Fruit fly (Drosophila melanogaster): Measurements from ENCODE around the gene CG2162.

Gene CG2162

dm6 chr3L:3058970-3059883 lies 24.2 kb downstream of the CG2162 start (continued):
- TF ChIP-seq Dip3 (GFP tag; optimal IDR thresholded peaks at IDR 0.05) (no peak), Adf1 (GFP tag; IDR thresholded peaks at IDR 0.05) (no peak), CG8924 (tag; optimal IDR thresholded peaks at IDR 0.05) (peak; percentile 35), Aef1 (GFP tag; IDR thresholded peaks at IDR 0.05) (no peak)

DNA sequence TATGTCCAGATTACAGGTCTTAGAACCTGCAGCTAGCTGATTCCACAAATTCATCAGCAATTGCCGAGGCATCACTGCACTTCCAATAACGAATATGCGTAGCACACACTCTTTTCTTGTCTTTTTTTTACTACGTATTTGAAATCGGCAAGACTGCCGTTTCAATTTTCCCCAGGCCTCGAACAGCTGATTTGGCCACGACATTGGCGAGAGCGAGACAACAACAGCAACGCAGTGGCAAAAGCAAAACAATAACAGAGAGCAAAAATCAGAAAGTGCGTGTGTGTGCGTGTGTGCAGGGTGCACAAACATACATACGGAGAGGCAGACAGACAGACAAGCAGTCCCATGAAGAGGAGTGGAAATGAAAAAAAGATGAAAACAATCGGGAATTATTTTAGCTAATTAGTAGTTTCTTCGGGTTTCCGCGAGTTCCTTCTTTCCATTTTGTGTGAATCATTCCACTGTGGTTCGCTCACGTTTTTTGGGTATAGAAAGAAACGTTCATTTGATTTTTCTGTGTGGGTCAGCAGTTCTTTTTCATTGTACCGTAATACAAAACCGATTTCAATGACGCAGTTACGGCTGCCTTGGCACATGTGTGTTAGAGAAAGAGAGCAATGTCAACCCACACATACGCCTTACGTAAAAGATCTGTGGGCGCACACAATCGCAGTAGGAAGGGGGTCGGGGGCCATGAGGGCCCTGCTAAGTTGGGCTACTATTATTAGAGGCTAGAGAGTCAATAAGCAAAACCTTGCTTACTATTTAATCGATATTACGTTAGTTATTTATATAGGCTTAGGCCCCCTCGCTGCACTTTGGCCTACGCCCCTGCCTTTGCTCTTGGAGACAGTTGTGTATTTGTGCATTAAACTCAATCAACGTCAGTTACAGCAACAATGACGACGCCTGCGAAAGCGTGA lies 25.3 kb downstream of the CG2162 start:
- TF ChIP-seq NFAT (GFP tag; IDR thresholded peaks at IDR 0.05): peak; percentile 99
- TF ChIP-seq wdn (GFP tag; IDR thresholded peaks at IDR 0.05): peak; percentile 99
- peak; percentile 98 for TF ChIP-seq CoRest (tag; optimal IDR thresholded peaks at IDR 0.05)
- TF ChIP-seq Lhr (GFP tag; optimal IDR thresholded peaks at IDR 0.05): peak; percentile 92
- peak; percentile 94 for TF ChIP-seq zen (tag; optimal IDR thresholded peaks at IDR 0.05)
- TF ChIP-seq CG9932 (GFP tag; IDR thresholded peaks at IDR 0.05): peak; percentile 99
- peak; percentile 99 for TF ChIP-seq Hsf (GFP tag; optimal IDR thresholded peaks at IDR 0.05)
- peak; percentile 99 for TF ChIP-seq Dbx (GFP tag; IDR thresholded peaks at IDR 0.05)
- peak; percentile 97 for TF ChIP-seq CG13296 (GFP tag; optimal IDR thresholded peaks at IDR 0.05)
- peak; percentile 98 for TF ChIP-seq CG10959 (GFP tag; IDR thresholded peaks at IDR 0.05)
- peak; percentile 98 for TF ChIP-seq shn (GFP tag; optimal IDR thresholded peaks at IDR 0.05)
- no peak for TF ChIP-seq Sin3A (optimal IDR thresholded peaks at IDR 0.05)
- TF ChIP-seq CG18764 (GFP tag; optimal IDR thresholded peaks at IDR 0.05): peak; percentile 96
- TF ChIP-seq bsh (GFP tag; optimal IDR thresholded peaks at IDR 0.05): peak; percentile 96 to 97
- peak; percentile 98 for TF ChIP-seq CG4424 (GFP tag; optimal IDR thresholded peaks at IDR 0.05)
- peak; percentile 97 for TF ChIP-seq CG17829 (tag; optimal IDR thresholded peaks at IDR 0.05)
- peak; percentile 99 for TF ChIP-seq CG2199 (GFP tag; IDR thresholded peaks at IDR 0.05)
- peak; percentile 97 for TF ChIP-seq her (GFP tag; optimal IDR thresholded peaks at IDR 0.05)
- TF ChIP-seq lilli (GFP tag; optimal IDR thresholded peaks at IDR 0.05): peak; percentile 99
- TF ChIP-seq CG1792 (GFP tag; optimal IDR thresholded peaks at IDR 0.05): peak; percentile 98
- peak; percentile 99 for TF ChIP-seq seq (GFP tag; IDR thresholded peaks at IDR 0.05)
- peak; percentile 98 for TF ChIP-seq CG12744 (GFP tag; optimal IDR thresholded peaks at IDR 0.05)
- TF ChIP-seq CG17359 (tag; optimal IDR thresholded peaks at IDR 0.05): peak; percentile 99
- peak; percentile 93 for TF ChIP-seq sima (GFP tag; optimal IDR thresholded peaks at IDR 0.05)
- peak; percentile 98 for TF ChIP-seq Doc2 (GFP tag; IDR thresholded peaks at IDR 0.05)
- peak; percentile 100 for TF ChIP-seq ranshi (GFP tag; IDR thresholded peaks at IDR 0.05)
- TF ChIP-seq Ssrp (tag; optimal IDR thresholded peaks at IDR 0.05): peak; percentile 97
- peak; percentile 99 for TF ChIP-seq esg (GFP tag; conservative IDR thresholded peaks at IDR 0.05)
- peak; percentile 99 for TF ChIP-seq HLH54F (GFP tag; optimal IDR thresholded peaks at IDR 0.05)
- TF ChIP-seq CG12219 (GFP tag; optimal IDR thresholded peaks at IDR 0.05): peak; percentile 98
- peak; percentile 97 for TF ChIP-seq CG7357 (GFP tag; IDR thresholded peaks at IDR 0.05)
- TF ChIP-seq gcm2 (GFP tag; optimal IDR thresholded peaks at IDR 0.05): peak; percentile 98
- peak; percentile 97 for TF ChIP-seq CG18262 (tag; optimal IDR thresholded peaks at IDR 0.05)
- peak; percentile 46 for TF ChIP-seq Sry-β (GFP tag; optimal IDR thresholded peaks at IDR 0.05)
- peak; percentile 99 for TF ChIP-seq CG11456 (GFP tag; IDR thresholded peaks at IDR 0.05)
- peak; percentile 95 for TF ChIP-seq CG3838 (GFP tag; optimal IDR thresholded peaks at IDR 0.05)
- TF ChIP-seq CG34376 (GFP tag; optimal IDR thresholded peaks at IDR 0.05): peak; percentile 93
- peak; percentile 99 for TF ChIP-seq Dad (GFP tag; optimal IDR thresholded peaks at IDR 0.05)
- peak; percentile 98 for TF ChIP-seq CG2678 (tag; optimal IDR thresholded peaks at IDR 0.05)
- peak; percentile 97 for TF ChIP-seq CG11504 (tag; optimal IDR thresholded peaks at IDR 0.05)
- peak; percentile 97 for TF ChIP-seq ro (GFP tag; IDR thresholded peaks at IDR 0.05)
- TF ChIP-seq Fer2 (tag; optimal IDR thresholded peaks at IDR 0.05): peak; percentile 92
